Fruit fly (Drosophila melanogaster) whole organism, embryonic: ENCODE data around the gene CG42592.

Experiments used
- Adf1 ChIP-seq: fragments of 200-800 bp; sonication (Bioruptor generic); IDR thresholded peaks from 2 replicates; pipeline ENCODE4 v1.3.6; 2022; ENCODE audit warnings: missing biosample characterization, missing genetic modification characterization
- CG14441 ChIP-seq: fragments of 200-800 bp; sonication (Bioruptor generic); IDR thresholded peaks from 2 replicates; pipeline ENCODE4 v1.3.6; 2022; ENCODE audit warnings: missing biosample characterization, missing genetic modification characterization
- CG14667 ChIP-seq: fragments of 200-800 bp; sonication (Bioruptor generic); IDR thresholded peaks from 2 replicates; pipeline ENCODE4 v1.3.6; 2022; ENCODE audit warnings: missing biosample characterization, missing genetic modification characterization
- CG14860 ChIP-seq: fragments of 200-800 bp; sonication (Bioruptor generic); IDR thresholded peaks from 3 replicates; pipeline ENCODE4 v1.3.6; 2022; ENCODE audit warnings: missing biosample characterization, missing genetic modification characterization; ENCODE audit not compliant: partially characterized antibody
- CG1602 ChIP-seq: fragments of 200-800 bp; sonication (Bioruptor generic); optimal IDR thresholded peaks from 3 replicates; lab custom pipeline; 2016; ENCODE audit warnings: missing biosample characterization, missing genetic modification characterization
- CG16863 ChIP-seq: fragments of 200-800 bp; sonication (Bioruptor generic); optimal IDR thresholded peaks from 3 replicates; lab custom pipeline; 2016; ENCODE audit warnings: missing biosample characterization, missing genetic modification characterization
- CG17912 ChIP-seq: fragments of 200-800 bp; sonication (Bioruptor generic); optimal IDR thresholded peaks from 2 replicates; lab custom pipeline; 2018; ENCODE audit warnings: missing biosample characterization, mild to moderate bottlenecking, missing genetic modification characterization
- CG30431 ChIP-seq: fragments of 200-800 bp; sonication (Bioruptor generic); optimal IDR thresholded peaks from 2 replicates; lab custom pipeline; 2017; ENCODE audit warnings: missing biosample characterization, missing genetic modification characterization
- CG33557 ChIP-seq: fragments of 200-800 bp; sonication (Bioruptor generic); optimal IDR thresholded peaks from 2 replicates; lab custom pipeline; 2019; ENCODE audit warnings: missing biosample characterization, mild to moderate bottlenecking, missing genetic modification characterization, moderate library complexity
- CG34224 ChIP-seq: fragments of 200-800 bp; sonication (Bioruptor generic); IDR thresholded peaks from 3 replicates; pipeline ENCODE4 v1.3.6; 2022; ENCODE audit warnings: missing biosample characterization, missing genetic modification characterization; ENCODE audit not compliant: partially characterized antibody
- CG34376 ChIP-seq: fragments of 200-800 bp; sonication (Bioruptor generic); optimal IDR thresholded peaks from 2 replicates; lab custom pipeline; 2018; ENCODE audit warnings: missing biosample characterization, mild to moderate bottlenecking, missing genetic modification characterization
- CG3847 ChIP-seq: fragments of 200-800 bp; sonication (Bioruptor generic); IDR thresholded peaks from 2 replicates; pipeline ENCODE4 v1.3.6; 2022; ENCODE audit warnings: missing biosample characterization, missing genetic modification characterization
- CG4424 ChIP-seq: fragments of 200-800 bp; sonication (Bioruptor generic); optimal IDR thresholded peaks from 3 replicates; lab custom pipeline; 2016; ENCODE audit warnings: missing biosample characterization, missing genetic modification characterization
- CG5953 ChIP-seq: fragments of 200-800 bp; sonication (Bioruptor generic); IDR thresholded peaks from 2 replicates; pipeline ENCODE4 v1.3.6; 2022; ENCODE audit warnings: missing biosample characterization, missing genetic modification characterization
- CG6254 ChIP-seq: fragments of 200-800 bp; sonication (Bioruptor generic); optimal IDR thresholded peaks from 3 replicates; lab custom pipeline; 2017; ENCODE audit warnings: mild to moderate bottlenecking, missing biosample characterization, missing genetic modification reagents, missing genetic modification characterization
- CG9797 ChIP-seq: fragments of 200-800 bp; sonication (Bioruptor generic); optimal IDR thresholded peaks from 3 replicates; lab custom pipeline; 2018; ENCODE audit warnings: missing biosample characterization, mild to moderate bottlenecking, missing genetic modification characterization
- D ChIP-seq, 2 experiments: fragments of 200-800 bp in 1 of 2; fragments of >200 bp in 1 of 2; sonication (Bioruptor generic) in 1 of 2; optimal IDR thresholded peaks; 2 replicates in 1 of 2; 3 replicates in 1 of 2; lab custom pipeline; 2017; ENCODE audit warnings: mild to moderate bottlenecking in 1 of 2, missing biosample characterization in 1 of 2, missing genetic modification characterization in 1 of 2, missing genetic modification reagents in 1 of 2
- Dad ChIP-seq: fragments of 200-800 bp; sonication (Bioruptor generic); optimal IDR thresholded peaks from 3 replicates; lab custom pipeline; 2016; ENCODE audit warnings: missing biosample characterization, missing genetic modification characterization
- Dfd ChIP-seq, 2 experiments: fragments of >200 bp; optimal IDR thresholded peaks; 2 replicates each; lab custom pipeline; 2017; ENCODE audit warnings: missing biosample characterization in 2 of 2, missing genetic modification characterization in 2 of 2
- Ets97D ChIP-seq: fragments of 200-800 bp; sonication (Bioruptor generic); optimal IDR thresholded peaks from 3 replicates; lab custom pipeline; 2016; ENCODE audit warnings: missing biosample characterization, missing genetic modification characterization
- Fer2 ChIP-seq: fragments of 200-800 bp; sonication (Bioruptor generic); optimal IDR thresholded peaks from 2 replicates; lab custom pipeline; 2018; ENCODE audit warnings: missing biosample characterization, mild to moderate bottlenecking, missing genetic modification characterization, moderate library complexity
- GATAe ChIP-seq: fragments of 200-800 bp; sonication (Bioruptor generic); conservative IDR thresholded peaks from 2 replicates; pipeline ENCODE4 v1.3.6; 2022; ENCODE audit warnings: missing biosample characterization, missing genetic modification characterization
- H15 ChIP-seq: fragments of 200-800 bp; sonication (Bioruptor generic); IDR thresholded peaks from 3 replicates; pipeline ENCODE4 v1.3.6; 2022; ENCODE audit warnings: missing biosample characterization, missing genetic modification characterization
- HLH3B ChIP-seq: fragments of 200-800 bp; sonication (Bioruptor generic); IDR thresholded peaks from 2 replicates; pipeline ENCODE4 v1.3.6; 2022; ENCODE audit warnings: missing biosample characterization, missing genetic modification characterization
- MBD-R2 ChIP-seq: fragments of 200-800 bp; sonication (Bioruptor generic); IDR thresholded peaks from 2 replicates; pipeline ENCODE4 v1.3.6; 2022; ENCODE audit warnings: missing biosample characterization, missing genetic modification characterization
- Myb ChIP-seq: fragments of 200-800 bp; sonication (Bioruptor generic); optimal IDR thresholded peaks from 2 replicates; lab custom pipeline; 2016; ENCODE audit warnings: missing biosample characterization, missing genetic modification characterization
- Sox102F ChIP-seq: fragments of 200-800 bp; sonication (Bioruptor generic); optimal IDR thresholded peaks from 2 replicates; lab custom pipeline; 2018; ENCODE audit warnings: missing biosample characterization, mild to moderate bottlenecking, missing genetic modification characterization, moderate library complexity
- al ChIP-seq: fragments of 200-800 bp; sonication (Bioruptor generic); IDR thresholded peaks from 2 replicates; pipeline ENCODE4 v1.3.6; 2022; ENCODE audit warnings: missing biosample characterization, missing genetic modification characterization
- bab2 ChIP-seq: fragments of 200-800 bp; sonication (Bioruptor generic); optimal IDR thresholded peaks from 2 replicates; lab custom pipeline; 2016; ENCODE audit warnings: missing biosample characterization, missing genetic modification characterization
- br ChIP-seq: fragments of >200 bp; optimal IDR thresholded peaks from 2 replicates; lab custom pipeline; 2017
- cad ChIP-seq: fragments of >200 bp; optimal IDR thresholded peaks from 2 replicates; lab custom pipeline; 2017; ENCODE audit warnings: missing biosample characterization, missing genetic modification characterization
- chn ChIP-seq: fragments of 200-800 bp; sonication (Bioruptor generic); optimal IDR thresholded peaks from 2 replicates; lab custom pipeline; 2016; ENCODE audit warnings: missing biosample characterization, missing genetic modification characterization
- ci ChIP-seq: fragments of 200-800 bp; sonication (Bioruptor generic); IDR thresholded peaks from 3 replicates; pipeline ENCODE4 v1.3.6; 2022; ENCODE audit warnings: missing biosample characterization, missing genetic modification characterization
- dan ChIP-seq: fragments of 200-800 bp; sonication (Bioruptor generic); IDR thresholded peaks from 2 replicates; pipeline ENCODE4 v1.3.6; 2022; ENCODE audit warnings: missing biosample characterization, missing genetic modification characterization
- dmrt99B ChIP-seq: fragments of 200-800 bp; sonication (Bioruptor generic); optimal IDR thresholded peaks from 2 replicates; lab custom pipeline; 2018; ENCODE audit warnings: missing biosample characterization, mild to moderate bottlenecking, missing genetic modification characterization, moderate library complexity
- ems ChIP-seq: fragments of 200-800 bp; sonication (Bioruptor generic); optimal IDR thresholded peaks from 3 replicates; lab custom pipeline; 2016; ENCODE audit warnings: missing biosample characterization, missing genetic modification characterization
- fd64A ChIP-seq: fragments of 200-800 bp; sonication (Bioruptor generic); optimal IDR thresholded peaks from 3 replicates; lab custom pipeline; 2018; ENCODE audit warnings: missing biosample characterization, mild to moderate bottlenecking, missing genetic modification characterization
- hth ChIP-seq: fragments of >200 bp; optimal IDR thresholded peaks from 2 replicates; lab custom pipeline; 2017; ENCODE audit warnings: inconsistent platforms
- insv ChIP-seq, 2 experiments: fragments of 200-800 bp; sonication (Bioruptor generic); optimal IDR thresholded peaks; 3 replicates each; lab custom pipeline; 2016 to 2018; ENCODE audit warnings: missing biosample characterization in 2 of 2, missing genetic modification characterization in 2 of 2
- kay ChIP-seq: fragments of 200-800 bp; sonication (Bioruptor generic); optimal IDR thresholded peaks from 2 replicates; lab custom pipeline; 2016; ENCODE audit warnings: missing biosample characterization, missing genetic modification characterization
- kni ChIP-seq: fragments of 200-800 bp; sonication (Bioruptor generic); optimal IDR thresholded peaks from 3 replicates; lab custom pipeline; 2017; ENCODE audit warnings: mild to moderate bottlenecking, missing biosample characterization, missing genetic modification reagents, missing genetic modification characterization
- knrl ChIP-seq: fragments of 200-800 bp; sonication (Bioruptor generic); IDR thresholded peaks from 3 replicates; pipeline ENCODE4 v1.3.6; 2022; ENCODE audit warnings: missing biosample characterization, missing genetic modification characterization; ENCODE audit not compliant: partially characterized antibody
- nerfin-2 ChIP-seq: fragments of 200-800 bp; sonication (Bioruptor generic); IDR thresholded peaks from 2 replicates; pipeline ENCODE4 v1.3.6; 2022; ENCODE audit warnings: missing biosample characterization, missing genetic modification characterization; ENCODE audit not compliant: partially characterized antibody
- prd ChIP-seq, 3 experiments: fragments of >200 bp in 2 of 3; fragments of 200-800 bp in 1 of 3; sonication (Bioruptor generic) in 1 of 3; optimal IDR thresholded peaks in 2 of 3; IDR thresholded peaks in 1 of 3; 2 replicates in 2 of 3; 3 replicates in 1 of 3; pipeline versions ENCODE4 v1.3.6 to Lab custom; 2017 to 2022; ENCODE audit warnings: missing biosample characterization in 1 of 3, missing genetic modification characterization in 1 of 3
- pum ChIP-seq: fragments of 200-800 bp; sonication (Bioruptor generic); optimal IDR thresholded peaks from 2 replicates; lab custom pipeline; 2016; ENCODE audit warnings: missing biosample characterization, missing genetic modification characterization
- repo ChIP-seq: fragments of 200-800 bp; sonication (Bioruptor generic); optimal IDR thresholded peaks from 2 replicates; lab custom pipeline; 2016; ENCODE audit warnings: missing biosample characterization, missing genetic modification characterization
- tgo ChIP-seq: fragments of 200-800 bp; sonication (Bioruptor generic); IDR thresholded peaks from 3 replicates; pipeline ENCODE4 v1.3.6; 2022; ENCODE audit warnings: missing biosample characterization, missing genetic modification characterization
- tna ChIP-seq: fragments of 200-800 bp; sonication (Bioruptor generic); IDR thresholded peaks from 2 replicates; pipeline ENCODE4 v1.3.6; 2022; ENCODE audit warnings: missing biosample characterization, missing genetic modification characterization; ENCODE audit not compliant: partially characterized antibody

Gene CG42592

DNA sequence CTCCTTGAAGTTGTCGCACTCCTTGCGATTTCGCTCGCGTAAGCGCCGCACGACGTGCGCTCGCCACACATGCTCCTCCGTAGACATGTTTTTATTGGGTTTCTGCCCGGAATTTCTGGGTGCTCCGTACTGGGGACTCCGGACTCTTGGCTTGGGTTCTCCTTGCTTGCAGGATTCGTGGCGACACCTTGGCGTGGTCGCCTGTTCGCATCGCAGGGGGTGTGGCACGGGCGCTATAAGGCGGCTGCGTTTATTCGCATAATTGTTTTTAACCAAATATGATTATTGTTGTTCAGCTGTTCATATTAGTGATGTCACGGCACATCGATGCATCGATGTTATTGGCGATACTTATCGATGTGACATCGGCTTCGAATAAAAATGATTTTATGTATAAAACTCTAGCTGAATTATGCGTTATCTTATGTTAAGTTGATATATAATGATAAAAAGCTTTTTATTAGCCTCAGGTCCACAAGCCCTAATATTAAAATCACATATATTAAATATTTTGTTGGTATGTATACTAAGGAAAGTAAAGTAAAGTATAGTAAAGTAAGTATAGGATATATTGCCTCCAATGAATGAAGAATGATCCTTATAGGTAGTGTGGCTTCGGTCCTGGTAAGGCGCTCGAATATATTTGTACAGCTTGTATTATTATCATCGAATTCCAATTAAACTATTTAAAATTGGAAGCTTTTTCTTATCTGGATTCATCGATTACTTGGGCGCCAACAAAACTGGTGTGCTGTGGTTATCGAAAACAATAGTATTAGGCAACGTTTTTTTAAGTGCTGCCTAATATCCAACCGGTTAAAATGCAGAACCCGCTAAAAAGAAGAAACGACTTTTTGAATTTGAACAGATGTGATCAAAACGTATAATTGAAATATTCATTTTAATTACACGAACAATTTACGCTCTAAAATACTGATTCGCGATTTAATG lies 1.1 kb downstream of the CG42592 start, which contains the start of gene Atg16 (continued):
- 0 out of 2 replicates have a peak, but pooled peaks have one; percentile 27 for TF ChIP-seq CG3847 (GFP tag; lab: Robert Waterston, UW)
- no peak for TF ChIP-seq prd (optimal IDR thresholded peaks at IDR 0.05; lab: Kevin White, UChicago)
- no peak for TF ChIP-seq prd (GFP tag; IDR thresholded peaks at IDR 0.05; lab: Robert Waterston, UW)
- TF ChIP-seq Fer2 (tag; lab: Kevin White, UChicago) = no peak
- TF ChIP-seq CG4424 = no peak
- peak; percentile 75 for TF ChIP-seq MBD-R2 (GFP tag; lab: Robert Waterston, UW)
- no peak for TF ChIP-seq insv (GFP tag; optimal IDR thresholded peaks at IDR 0.05; lab: Kevin White, UChicago)
- no peak for TF ChIP-seq bab2 (GFP tag; lab: Kevin White, UChicago)
- no peak for TF ChIP-seq cad (GFP tag; lab: Kevin White, UChicago)
- peak; percentile 87 for TF ChIP-seq nerfin-2 (GFP tag; lab: Robert Waterston, UW)
- TF ChIP-seq CG5953 = 0 out of 2 replicates have a peak, but pooled peaks have one; percentile 16
- 0 out of 3 replicates have a peak, but pooled peaks have one; percentile 18 for TF ChIP-seq ci
- TF ChIP-seq al (GFP tag; lab: Robert Waterston, UW) = no peak
- no peak for TF ChIP-seq hth (lab: Kevin White, UChicago)
- TF ChIP-seq CG14441 (GFP tag; lab: Robert Waterston, UW) = no peak
- TF ChIP-seq repo (GFP tag; lab: Kevin White, UChicago) = no peak
- peak; percentile 90 for TF ChIP-seq Myb (GFP tag; lab: Kevin White, UChicago)
- TF ChIP-seq Sox102F (GFP tag; lab: Kevin White, UChicago) = no peak
- TF ChIP-seq Adf1 (GFP tag; lab: Robert Waterston, UW) = no peak
- peak; percentile 87 for TF ChIP-seq CG34224 (GFP tag; lab: Robert Waterston, UW)
- TF ChIP-seq knrl = peak; percentile 93
- no peak for TF ChIP-seq D (optimal IDR thresholded peaks at IDR 0.05; lab: Kevin White, UChicago)
- no peak for TF ChIP-seq D (GFP tag; optimal IDR thresholded peaks at IDR 0.05; lab: Kevin White, UChicago)
- TF ChIP-seq chn (GFP tag; lab: Kevin White, UChicago) = no peak
- TF ChIP-seq CG6254 (GFP tag; lab: Kevin White, UChicago) = no peak
- no peak for TF ChIP-seq Dad (GFP tag; lab: Kevin White, UChicago)
- TF ChIP-seq GATAe (GFP tag; lab: Robert Waterston, UW) = no peak

DNA sequence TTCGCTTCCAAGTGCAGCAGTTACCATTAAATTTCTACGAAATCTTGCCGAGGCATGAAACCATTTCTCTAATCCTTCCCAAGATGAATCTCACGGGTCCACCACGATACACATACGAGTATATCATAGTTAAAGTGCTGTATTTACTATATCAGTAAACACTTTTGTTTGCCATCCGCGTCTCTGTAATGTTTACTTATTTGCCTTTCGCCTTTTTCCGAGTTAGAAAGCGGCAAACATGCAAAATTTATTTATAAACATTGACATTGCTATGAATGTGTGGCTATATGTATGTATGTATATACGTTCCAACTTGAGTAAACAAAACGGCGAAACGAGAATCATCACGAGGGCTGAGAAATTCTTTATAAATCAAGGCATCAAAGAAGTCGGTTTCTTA lies 5.2 kb downstream of the CG42592 start:
- no peak for TF ChIP-seq CG30431 (GFP tag; lab: Kevin White, UChicago)
- TF ChIP-seq CG14667 = no peak
- peak; percentile 82 for TF ChIP-seq kni (GFP tag; lab: Kevin White, UChicago)
- no peak for TF ChIP-seq Dfd (GFP tag; optimal IDR thresholded peaks at IDR 0.05; lab: Kevin White, UChicago)
- no peak for TF ChIP-seq HLH3B
- no peak for TF ChIP-seq hth (lab: Kevin White, UChicago)
- no peak for TF ChIP-seq CG34376 (GFP tag; lab: Kevin White, UChicago)
- TF ChIP-seq kay (GFP tag; lab: Kevin White, UChicago) = no peak
- TF ChIP-seq CG16863 (GFP tag; lab: Kevin White, UChicago) = no peak
- TF ChIP-seq Ets97D (GFP tag; lab: Kevin White, UChicago) = no peak
- no peak for TF ChIP-seq CG9797 (GFP tag; lab: Kevin White, UChicago)
- TF ChIP-seq ems (GFP tag; lab: Kevin White, UChicago) = no peak
- TF ChIP-seq dan (GFP tag; lab: Robert Waterston, UW) = no peak
- no peak for TF ChIP-seq tna
- no peak for TF ChIP-seq CG17912 (GFP tag; lab: Kevin White, UChicago)
- TF ChIP-seq dmrt99B (tag; lab: Kevin White, UChicago) = no peak
- TF ChIP-seq CG1602 (GFP tag; lab: Kevin White, UChicago) = no peak
- peak; percentile 87 for TF ChIP-seq fd64A
- TF ChIP-seq pum = no peak
- TF ChIP-seq tgo (GFP tag; lab: Robert Waterston, UW) = no peak
- TF ChIP-seq br (lab: Kevin White, UChicago) = no peak
- TF ChIP-seq CG14860 (GFP tag; lab: Robert Waterston, UW) = no peak
- no peak for TF ChIP-seq H15 (GFP tag; lab: Robert Waterston, UW)
- no peak for TF ChIP-seq D (optimal IDR thresholded peaks at IDR 0.05; lab: Kevin White, UChicago)
- peak; percentile 64 for TF ChIP-seq D (GFP tag; optimal IDR thresholded peaks at IDR 0.05; lab: Kevin White, UChicago)
- TF ChIP-seq CG33557 = no peak
